Worm (Caenorhabditis elegans): ENCODE measurements around the gene rpn-2.

ce11 chrIII:6183118-6183517 is 15.9 kb upstream of the rpn-2 start, which contains the start of gene nas-28:
- no peak for TF ChIP-seq tbx-11 (GFP tag; IDR thresholded peaks at IDR 0.05)
- no peak for TF ChIP-seq hmg-4 (GFP tag; optimal IDR thresholded peaks at IDR 0.05)
- TF ChIP-seq ama-1 (optimal IDR thresholded peaks at IDR 0.05), result no peak
- no peak for TF ChIP-seq ets-7 (tag; optimal IDR thresholded peaks at IDR 0.05)
- no peak for TF ChIP-seq hnd-1 (tag; optimal IDR thresholded peaks at IDR 0.05)
- TF ChIP-seq B0310.2 (tag; optimal IDR thresholded peaks at IDR 0.05), result no peak
- no peak for TF ChIP-seq ceh-36 (tag; optimal IDR thresholded peaks at IDR 0.05)
- no peak for TF ChIP-seq aly-1 (tag; optimal IDR thresholded peaks at IDR 0.05)
- no peak for TF ChIP-seq hmbx-1 (tag; optimal IDR thresholded peaks at IDR 0.05)
- no peak for TF ChIP-seq flt-1 (GFP tag; IDR thresholded peaks at IDR 0.05)
- TF ChIP-seq F13C5.2 (tag; optimal IDR thresholded peaks at IDR 0.05), result no peak

All from whole organism, early embryonic.